Worm (Caenorhabditis elegans) whole organism, young adult: ENCODE data around the gene ZK546.5.
A peak's percentile ranks its signal among the peaks of the same experiment; 100 is the strongest.

Experiments
- B0019.2 ChIP-seq: fragments of 200-800 bp; sonication (Bioruptor generic); conservative IDR thresholded peaks from 2 replicates; pipeline ENCODE4 v1.3.6; 2022; ENCODE audit warnings: missing genetic modification reagents, missing genetic modification characterization, missing compliant biosample characterization
- B0035.1 ChIP-seq: sonication (generic microtip); optimal IDR thresholded peaks from 2 replicates; lab custom pipeline; 2016; ENCODE audit warnings: missing genetic modification characterization, mild to moderate bottlenecking, missing compliant biosample characterization, missing genotype, missing genetic modification reagents
- F33H1.4 ChIP-seq: fragments of 200-800 bp; sonication (Bioruptor generic); IDR thresholded peaks from 2 replicates; pipeline ENCODE4 v1.3.6; 2022; ENCODE audit warnings: missing genetic modification reagents, missing genetic modification characterization, missing compliant biosample characterization
- F39B2.1 ChIP-seq: fragments of 200-800 bp; sonication (Bioruptor generic); IDR thresholded peaks from 2 replicates; pipeline ENCODE4 v1.3.6; 2022; ENCODE audit warnings: missing genetic modification reagents, missing genetic modification characterization, missing compliant biosample characterization
- F52B5.7 ChIP-seq: sonication (generic microtip); optimal IDR thresholded peaks from 2 replicates; lab custom pipeline; 2016; ENCODE audit warnings: mild to moderate bottlenecking, missing genetic modification characterization, missing compliant biosample characterization
- F57A8.1 ChIP-seq: fragments of 200-800 bp; sonication (Bioruptor generic); optimal IDR thresholded peaks from 2 replicates; lab custom pipeline; 2018; ENCODE audit warnings: mild to moderate bottlenecking, missing genetic modification characterization, moderate library complexity, missing compliant biosample characterization
- F57C9.4 ChIP-seq: sonication (generic microtip); optimal IDR thresholded peaks from 2 replicates; lab custom pipeline; 2017; ENCODE audit warnings: mild to moderate bottlenecking, missing genetic modification characterization, missing compliant biosample characterization
- T07F8.4 ChIP-seq: sonication (generic microtip); optimal IDR thresholded peaks from 2 replicates; lab custom pipeline; 2016; ENCODE audit warnings: mild to moderate bottlenecking, missing genetic modification characterization, moderate library complexity, missing compliant biosample characterization
- Y67H2A.10 ChIP-seq: fragments of 200-800 bp; sonication (Bioruptor generic); conservative IDR thresholded peaks from 2 replicates; pipeline ENCODE4 v1.3.6; 2022; ENCODE audit warnings: missing genetic modification reagents, missing genetic modification characterization, missing compliant biosample characterization
- Y79H2A.3 ChIP-seq: fragments of 200-800 bp; sonication (Bioruptor generic); conservative IDR thresholded peaks from 2 replicates; pipeline ENCODE4 v1.3.6; 2022; ENCODE audit warnings: missing genetic modification reagents, missing genetic modification characterization, missing compliant biosample characterization
- akir-1 ChIP-seq: fragments of 200-800 bp; sonication (Bioruptor generic); optimal IDR thresholded peaks from 2 replicates; lab custom pipeline; 2018; ENCODE audit warnings: mild to moderate bottlenecking, missing genetic modification characterization, moderate library complexity, missing compliant biosample characterization
- aptf-2 ChIP-seq: fragments of 200-800 bp; sonication (Bioruptor generic); conservative IDR thresholded peaks from 2 replicates; pipeline ENCODE4 v1.3.6; 2022; ENCODE audit warnings: missing genetic modification reagents, missing genetic modification characterization, missing compliant biosample characterization
- cebp-1 ChIP-seq, 2 experiments: fragments of 200-800 bp in 1 of 2; sonication (Bioruptor generic) in 1 of 2; sonication (generic microtip) in 1 of 2; IDR thresholded peaks in 1 of 2; optimal IDR thresholded peaks in 1 of 2; 2 replicates each; pipeline versions ENCODE4 v1.3.6 to Lab custom; 2017 to 2022; ENCODE audit warnings: missing compliant biosample characterization in 2 of 2, missing genetic modification characterization in 2 of 2, mild to moderate bottlenecking in 1 of 2, missing genetic modification reagents in 1 of 2, moderate library complexity in 1 of 2
- ceh-79 ChIP-seq: sonication (generic microtip); optimal IDR thresholded peaks from 2 replicates; lab custom pipeline; 2017; ENCODE audit warnings: mild to moderate bottlenecking, missing genetic modification characterization, missing compliant biosample characterization
- dox-1 ChIP-seq: fragments of 200-800 bp; sonication (Bioruptor generic); IDR thresholded peaks from 2 replicates; pipeline ENCODE4 v1.3.6; 2022; ENCODE audit warnings: missing genetic modification reagents, missing genetic modification characterization, missing compliant biosample characterization
- egrh-3 ChIP-seq: fragments of 200-800 bp; sonication (Bioruptor generic); IDR thresholded peaks from 2 replicates; pipeline ENCODE4 v1.3.6; 2022; ENCODE audit warnings: missing genetic modification reagents, missing genetic modification characterization, missing compliant biosample characterization
- him-1 ChIP-seq: sonication (generic microtip); optimal IDR thresholded peaks from 2 replicates; lab custom pipeline; 2016; ENCODE audit warnings: missing genotype, missing genetic modification reagents, missing genetic modification characterization, missing compliant biosample characterization
- hmg-1.2 ChIP-seq: fragments of 200-800 bp; sonication (Bioruptor generic); IDR thresholded peaks from 2 replicates; pipeline ENCODE4 v1.3.6; 2022; ENCODE audit warnings: missing genetic modification reagents, missing genetic modification characterization, missing compliant biosample characterization
- hsf-1 ChIP-seq: fragments of 200-800 bp; sonication (Bioruptor generic); IDR thresholded peaks from 2 replicates; pipeline ENCODE4 v1.3.6; 2022; ENCODE audit warnings: missing genetic modification reagents, missing genetic modification characterization, missing compliant biosample characterization
- lin-26 ChIP-seq: fragments of 200-800 bp; sonication (Bioruptor generic); IDR thresholded peaks from 2 replicates; pipeline ENCODE4 v1.3.6; 2022; ENCODE audit warnings: missing genetic modification reagents, missing genetic modification characterization, missing compliant biosample characterization
- lin-40 ChIP-seq: sonication (generic microtip); optimal IDR thresholded peaks from 2 replicates; lab custom pipeline; 2016; ENCODE audit warnings: missing genetic modification characterization, mild to moderate bottlenecking, missing compliant biosample characterization, missing genotype, missing genetic modification reagents
- lsl-1 ChIP-seq: fragments of 200-800 bp; sonication (Bioruptor generic); optimal IDR thresholded peaks from 2 replicates; lab custom pipeline; 2018; ENCODE audit warnings: mild to moderate bottlenecking, missing genetic modification characterization, moderate library complexity, missing compliant biosample characterization
- madf-10 ChIP-seq: sonication (generic microtip); optimal IDR thresholded peaks from 2 replicates; lab custom pipeline; 2016; ENCODE audit warnings: mild to moderate bottlenecking, missing genetic modification characterization, missing compliant biosample characterization
- madf-3 ChIP-seq: fragments of 200-800 bp; sonication (Bioruptor generic); IDR thresholded peaks from 2 replicates; pipeline ENCODE4 v1.3.6; 2022; ENCODE audit warnings: missing genetic modification reagents, missing genetic modification characterization, missing compliant biosample characterization
- madf-6 ChIP-seq: fragments of 200-800 bp; sonication (Bioruptor generic); IDR thresholded peaks from 2 replicates; pipeline ENCODE4 v1.3.6; 2022; ENCODE audit warnings: missing genetic modification reagents, missing genetic modification characterization, missing compliant biosample characterization
- nfya-2 ChIP-seq: fragments of 200-800 bp; sonication (Bioruptor generic); IDR thresholded peaks from 2 replicates; pipeline ENCODE4 v1.3.6; 2022; ENCODE audit warnings: missing genetic modification reagents, missing genetic modification characterization, missing compliant biosample characterization
- nhr-179 ChIP-seq: sonication (generic microtip); optimal IDR thresholded peaks from 2 replicates; lab custom pipeline; 2016; ENCODE audit warnings: mild to moderate bottlenecking, missing genetic modification characterization, missing compliant biosample characterization
- nhr-27 ChIP-seq: fragments of 200-800 bp; sonication (Bioruptor generic); optimal IDR thresholded peaks from 2 replicates; lab custom pipeline; 2018; ENCODE audit warnings: mild to moderate bottlenecking, missing genetic modification characterization, moderate library complexity, missing compliant biosample characterization
- nhr-90 ChIP-seq: sonication (generic microtip); optimal IDR thresholded peaks from 2 replicates; lab custom pipeline; 2016; ENCODE audit warnings: missing genotype, mild to moderate bottlenecking, missing genetic modification characterization, missing compliant biosample characterization
- pbrm-1 ChIP-seq: fragments of 200-800 bp; sonication (Bioruptor generic); IDR thresholded peaks from 2 replicates; pipeline ENCODE4 v1.3.6; 2022; ENCODE audit warnings: missing genetic modification reagents, missing genetic modification characterization, missing compliant biosample characterization
- pha-4 ChIP-seq: fragments of 150-350 bp; sonication (generic microtip); optimal IDR thresholded peaks from 2 replicates; lab custom pipeline; 2014; ENCODE audit warnings: missing biosample characterization, missing genetic modification reagents, missing genetic modification characterization
- snpc-1.3 ChIP-seq: sonication (generic microtip); optimal IDR thresholded peaks from 2 replicates; lab custom pipeline; 2017; ENCODE audit warnings: missing genetic modification characterization, mild to moderate bottlenecking, missing compliant biosample characterization, antibody characterized with exemption, moderate library complexity, missing genotype, missing genetic modification reagents; ENCODE audit not compliant: insufficient read depth
- sptf-2 ChIP-seq: fragments of 200-800 bp; sonication (Bioruptor generic); optimal IDR thresholded peaks from 2 replicates; lab custom pipeline; 2018; ENCODE audit warnings: mild to moderate bottlenecking, missing genetic modification characterization, missing compliant biosample characterization
- tbp1 ChIP-seq: fragments of 200-800 bp; sonication (Bioruptor generic); optimal IDR thresholded peaks from 2 replicates; lab custom pipeline; 2018; ENCODE audit warnings: mild to moderate bottlenecking, missing genetic modification characterization, missing compliant biosample characterization
- tlf-1 ChIP-seq: fragments of 200-800 bp; sonication (Bioruptor generic); optimal IDR thresholded peaks from 2 replicates; lab custom pipeline; 2018; ENCODE audit warnings: mild to moderate bottlenecking, missing genetic modification characterization, missing compliant biosample characterization
- unc-62 ChIP-seq: fragments of 150-350 bp; optimal IDR thresholded peaks from 2 replicates; lab custom pipeline; 2014; ENCODE audit warnings: missing biosample characterization, missing genetic modification reagents, missing genetic modification characterization
- zim-3 ChIP-seq: sonication (generic microtip); optimal IDR thresholded peaks from 2 replicates; lab custom pipeline; 2017; ENCODE audit warnings: mild to moderate bottlenecking, missing genetic modification characterization, moderate library complexity, missing compliant biosample characterization

ZK546.5 gene

ce11 chrII:4904277-4904676 is 31.3 kb upstream of the ZK546.5 start (continued):
- TF ChIP-seq F57A8.1 (GFP tag; lab: Kevin White, UChicago) (no peak), pha-4 (tag; lab: Kevin White, UChicago) (peak; percentile 37), madf-10 (tag; lab: Kevin White, UChicago) (peak; percentile 40), dox-1 (GFP tag; lab: Robert Waterston, UW) (peak; percentile 73), F39B2.1 (GFP tag; lab: Robert Waterston, UW) (no peak), tbp1 (GFP tag; lab: Kevin White, UChicago) (peak; percentile 62), egrh-3 (GFP tag; lab: Robert Waterston, UW) (no peak), aptf-2 (GFP tag; lab: Robert Waterston, UW) (no peak), B0019.2 (GFP tag; lab: Robert Waterston, UW) (no peak), lin-26 (GFP tag; lab: Robert Waterston, UW) (no peak), F52B5.7 (tag; lab: Kevin White, UChicago) (no peak), him-1 (no peak), zim-3 (no peak), Y67H2A.10 (GFP tag; lab: Robert Waterston, UW) (0 out of 2 replicates have a peak, but pooled peaks have one; percentile 49), F57C9.4 (tag; lab: Kevin White, UChicago) (no peak), nhr-90 (tag; lab: Kevin White, UChicago) (no peak), lin-40 (peak; percentile 24), Y79H2A.3 (GFP tag; lab: Robert Waterston, UW) (no peak), hmg-1.2 (peak; percentile 94), nhr-179 (tag; lab: Kevin White, UChicago) (no peak), sptf-2 (GFP tag; lab: Kevin White, UChicago) (no peak), madf-3 (peak; percentile 29; the same call in 1 of the 2 replicates), ceh-79 (tag; lab: Kevin White, UChicago) (no peak), cebp-1 (GFP tag; IDR thresholded peaks at IDR 0.05; lab: Robert Waterston, UW) (peak; percentile 66), cebp-1 (tag; optimal IDR thresholded peaks at IDR 0.05; lab: Kevin White, UChicago) (peak; percentile 80), pbrm-1 (GFP tag; lab: Robert Waterston, UW) (peak; percentile 67; the same call in 1 of the 2 replicates), hsf-1 (peak; percentile 96), nhr-27 (no peak)

- TF ChIP-seq hmg-1.2 (no peak), pha-4 (tag; lab: Kevin White, UChicago) (peak; percentile 7), unc-62 (GFP tag; lab: Kevin White, UChicago) (peak; percentile 67), T07F8.4 (tag; lab: Kevin White, UChicago) (no peak)
- TF ChIP-seq, all 124 proteins: peak for 2
These were observed 30.8 kb upstream of the ZK546.5 start, which contains the start of gene btbd-10 for ce11 chrII:4904778-4905177. Gene btbd-10, plus strand, starts transcription at chrII:4905008.

- TF ChIP-seq lsl-1 (GFP tag; lab: Kevin White, UChicago) (peak; percentile 70), nfya-2 (GFP tag; lab: Robert Waterston, UW) (no peak), B0035.1 (tag; lab: Kevin White, UChicago) (no peak), F39B2.1 (GFP tag; lab: Robert Waterston, UW) (no peak), tlf-1 (no peak), F33H1.4 (peak; percentile 50; the same call in 1 of the 2 replicates), akir-1 (GFP tag; lab: Kevin White, UChicago) (no peak), madf-6 (GFP tag; lab: Robert Waterston, UW) (peak; percentile 56), him-1 (no peak), snpc-1.3 (no peak), tbp1 (GFP tag; lab: Kevin White, UChicago) (no peak)
- TF ChIP-seq, all 124 proteins: peak for 3
These were observed 30.3 kb upstream of the ZK546.5 start for ce11 chrII:4905331-4905730.
